Worm (Caenorhabditis elegans) whole organism, young adult: ENCODE measurements around the gene clec-214.

Experiments used
- B0019.2 ChIP-seq: fragments of 200-800 bp; sonication (Bioruptor generic); conservative IDR thresholded peaks from 2 replicates; pipeline ENCODE4 v1.3.6; 2022; ENCODE audit warnings: missing genetic modification reagents, missing genetic modification characterization, missing compliant biosample characterization
- C06A6.2 ChIP-seq: fragments of 200-800 bp; sonication (Bioruptor generic); conservative IDR thresholded peaks from 2 replicates; pipeline ENCODE4 v1.3.6; 2022; ENCODE audit warnings: missing genetic modification characterization, missing compliant biosample characterization
- C17E4.6 ChIP-seq: fragments of 200-800 bp; sonication (Bioruptor generic); IDR thresholded peaks from 2 replicates; pipeline ENCODE4 v1.3.6; 2022; ENCODE audit warnings: missing genetic modification reagents, missing genetic modification characterization, missing compliant biosample characterization
- F23B12.7 ChIP-seq: sonication (generic microtip); optimal IDR thresholded peaks from 2 replicates; lab custom pipeline; 2017; ENCODE audit warnings: missing genetic modification characterization, mild to moderate bottlenecking, missing compliant biosample characterization, antibody characterized with exemption, moderate library complexity; ENCODE audit not compliant: insufficient read depth
- F33H1.4 ChIP-seq: fragments of 200-800 bp; sonication (Bioruptor generic); IDR thresholded peaks from 2 replicates; pipeline ENCODE4 v1.3.6; 2022; ENCODE audit warnings: missing genetic modification reagents, missing genetic modification characterization, missing compliant biosample characterization
- F37B4.10 ChIP-seq: fragments of 200-800 bp; sonication (Bioruptor generic); IDR thresholded peaks from 2 replicates; pipeline ENCODE4 v1.3.6; 2022; ENCODE audit warnings: missing genetic modification characterization, missing compliant biosample characterization
- K12H6.12 ChIP-seq: fragments of 200-800 bp; sonication (Bioruptor generic); optimal IDR thresholded peaks from 2 replicates; lab custom pipeline; 2018; ENCODE audit warnings: mild to moderate bottlenecking, missing genetic modification characterization, missing compliant biosample characterization
- Y53F4B.3 ChIP-seq: fragments of 200-800 bp; sonication (Bioruptor generic); IDR thresholded peaks from 2 replicates; pipeline ENCODE4 v1.3.6; 2022; ENCODE audit warnings: missing genetic modification reagents, missing genetic modification characterization, missing compliant biosample characterization
- Y56A3A.18 ChIP-seq: fragments of 200-800 bp; sonication (Bioruptor generic); IDR thresholded peaks from 2 replicates; pipeline ENCODE4 v1.3.6; 2022; ENCODE audit warnings: missing genetic modification reagents, missing genetic modification characterization, missing compliant biosample characterization
- akir-1 ChIP-seq: fragments of 200-800 bp; sonication (Bioruptor generic); optimal IDR thresholded peaks from 2 replicates; lab custom pipeline; 2018; ENCODE audit warnings: mild to moderate bottlenecking, missing genetic modification characterization, moderate library complexity, missing compliant biosample characterization
- ama-1 ChIP-seq, 3 experiments: fragments of 150-350 bp in 1 of 3; sonication (generic microtip) in 2 of 3; optimal IDR thresholded peaks; 2 replicates each; lab custom pipeline; 2014 to 2018; ENCODE audit warnings: missing biosample characterization in 2 of 3, missing genetic modification characterization in 2 of 3, missing genetic modification reagents in 2 of 3
- aptf-2 ChIP-seq: fragments of 200-800 bp; sonication (Bioruptor generic); conservative IDR thresholded peaks from 2 replicates; pipeline ENCODE4 v1.3.6; 2022; ENCODE audit warnings: missing genetic modification reagents, missing genetic modification characterization, missing compliant biosample characterization
- aptf-3 ChIP-seq: fragments of 200-800 bp; sonication (Bioruptor generic); IDR thresholded peaks from 2 replicates; pipeline ENCODE4 v1.3.6; 2022; ENCODE audit warnings: missing genetic modification characterization, missing compliant biosample characterization
- attf-5 ChIP-seq: fragments of 200-800 bp; sonication (Bioruptor generic); optimal IDR thresholded peaks from 2 replicates; lab custom pipeline; 2018; ENCODE audit warnings: mild to moderate bottlenecking, missing genetic modification characterization, missing compliant biosample characterization
- attf-6 ChIP-seq: fragments of 200-800 bp; sonication (Bioruptor generic); IDR thresholded peaks from 2 replicates; pipeline ENCODE4 v1.3.6; 2022; ENCODE audit warnings: missing genetic modification reagents, missing genetic modification characterization, missing compliant biosample characterization
- cebp-2 ChIP-seq: fragments of 200-800 bp; sonication (Bioruptor generic); IDR thresholded peaks from 2 replicates; pipeline ENCODE4 v1.3.6; 2022; ENCODE audit warnings: missing genetic modification characterization, missing compliant biosample characterization
- dox-1 ChIP-seq: fragments of 200-800 bp; sonication (Bioruptor generic); IDR thresholded peaks from 2 replicates; pipeline ENCODE4 v1.3.6; 2022; ENCODE audit warnings: missing genetic modification reagents, missing genetic modification characterization, missing compliant biosample characterization
- egl-44 ChIP-seq: fragments of 200-800 bp; sonication (Bioruptor generic); IDR thresholded peaks from 2 replicates; pipeline ENCODE4 v1.3.6; 2022; ENCODE audit warnings: missing genetic modification reagents, missing genetic modification characterization, missing compliant biosample characterization
- egrh-3 ChIP-seq: fragments of 200-800 bp; sonication (Bioruptor generic); IDR thresholded peaks from 2 replicates; pipeline ENCODE4 v1.3.6; 2022; ENCODE audit warnings: missing genetic modification reagents, missing genetic modification characterization, missing compliant biosample characterization
- hmg-20 ChIP-seq: fragments of 200-800 bp; sonication (Bioruptor generic); IDR thresholded peaks from 2 replicates; pipeline ENCODE4 v1.3.6; 2022; ENCODE audit warnings: missing genetic modification reagents, missing genetic modification characterization, missing compliant biosample characterization
- lin-35 ChIP-seq, 3 experiments: fragments of 150-350 bp in 2 of 3; sonication (generic microtip) in 1 of 3; optimal IDR thresholded peaks; 2 replicates each; lab custom pipeline; 2014 to 2018; ENCODE audit warnings: missing biosample characterization in 3 of 3, missing genetic modification characterization in 3 of 3, missing genetic modification reagents in 3 of 3
- lin-40 ChIP-seq: sonication (generic microtip); optimal IDR thresholded peaks from 2 replicates; lab custom pipeline; 2016; ENCODE audit warnings: missing genetic modification characterization, mild to moderate bottlenecking, missing compliant biosample characterization, missing genotype, missing genetic modification reagents
- madf-6 ChIP-seq: fragments of 200-800 bp; sonication (Bioruptor generic); IDR thresholded peaks from 2 replicates; pipeline ENCODE4 v1.3.6; 2022; ENCODE audit warnings: missing genetic modification reagents, missing genetic modification characterization, missing compliant biosample characterization
- mel-28 ChIP-seq: sonication (generic microtip); optimal IDR thresholded peaks from 2 replicates; lab custom pipeline; 2016; ENCODE audit warnings: borderline replicate concordance, mild to moderate bottlenecking, missing genetic modification characterization, missing compliant biosample characterization
- nfya-1 ChIP-seq: sonication (generic microtip); optimal IDR thresholded peaks from 2 replicates; lab custom pipeline; 2017; ENCODE audit warnings: antibody characterized with exemption, missing compliant biosample characterization, missing genetic modification characterization, borderline replicate concordance; ENCODE audit not compliant: insufficient read depth
- nfyb-1 ChIP-seq: fragments of 200-800 bp; sonication (Bioruptor generic); IDR thresholded peaks from 2 replicates; pipeline ENCODE4 v1.3.6; 2022; ENCODE audit warnings: missing genetic modification reagents, missing genetic modification characterization, missing compliant biosample characterization
- nhr-120 ChIP-seq: fragments of 200-800 bp; sonication (Bioruptor generic); IDR thresholded peaks from 2 replicates; pipeline ENCODE4 v1.3.6; 2022; ENCODE audit warnings: missing genetic modification characterization, missing compliant biosample characterization
- nhr-80 ChIP-seq: sonication (generic microtip); optimal IDR thresholded peaks from 2 replicates; lab custom pipeline; 2016; ENCODE audit warnings: missing genetic modification characterization, missing compliant biosample characterization
- rcor-1 ChIP-seq: fragments of 200-800 bp; sonication (Bioruptor generic); IDR thresholded peaks from 2 replicates; pipeline ENCODE4 v1.3.6; 2022; ENCODE audit warnings: missing genetic modification reagents, missing genetic modification characterization, missing compliant biosample characterization
- rec-8 ChIP-seq, 2 experiments: sonication (generic microtip); optimal IDR thresholded peaks; 2 replicates each; lab custom pipeline; 2016; ENCODE audit warnings: mild to moderate bottlenecking in 2 of 2, missing genetic modification characterization in 2 of 2, missing genetic modification reagents in 2 of 2, missing genotype in 2 of 2, missing biosample characterization in 1 of 2, missing compliant biosample characterization in 1 of 2, moderate library complexity in 1 of 2
- sdz-38 ChIP-seq: sonication (generic microtip); optimal IDR thresholded peaks from 2 replicates; lab custom pipeline; 2016; ENCODE audit warnings: missing genotype, missing genetic modification characterization, missing compliant biosample characterization
- snpc-1.3 ChIP-seq: sonication (generic microtip); optimal IDR thresholded peaks from 2 replicates; lab custom pipeline; 2017; ENCODE audit warnings: missing genetic modification characterization, mild to moderate bottlenecking, missing compliant biosample characterization, antibody characterized with exemption, moderate library complexity, missing genotype, missing genetic modification reagents; ENCODE audit not compliant: insufficient read depth
- snpc-3.4 ChIP-seq: sonication (generic microtip); optimal IDR thresholded peaks from 2 replicates; lab custom pipeline; 2017; ENCODE audit warnings: missing genetic modification characterization, mild to moderate bottlenecking, missing compliant biosample characterization, antibody characterized with exemption, moderate library complexity, missing genotype, missing genetic modification reagents
- snpc-4 ChIP-seq, 5 experiments: fragments of 150-350 bp in 1 of 5; sonication (generic microtip) in 4 of 5; optimal IDR thresholded peaks; 2 replicates each; lab custom pipeline; 2014 to 2018; ENCODE audit warnings: missing genetic modification characterization in 5 of 5, missing biosample characterization in 3 of 5, antibody characterized with exemption in 2 of 5, mild to moderate bottlenecking in 2 of 5, missing compliant biosample characterization in 2 of 5, missing genotype in 2 of 5, moderate library complexity in 2 of 5, missing genetic modification reagents in 1 of 5
- tbp1 ChIP-seq: fragments of 200-800 bp; sonication (Bioruptor generic); optimal IDR thresholded peaks from 2 replicates; lab custom pipeline; 2018; ENCODE audit warnings: mild to moderate bottlenecking, missing genetic modification characterization, missing compliant biosample characterization
- zfh-2 ChIP-seq: fragments of 200-800 bp; sonication (Bioruptor generic); conservative IDR thresholded peaks from 2 replicates; pipeline ENCODE4 v1.3.6; 2022; ENCODE audit warnings: missing genetic modification reagents, missing genetic modification characterization, missing compliant biosample characterization
- ztf-26 ChIP-seq: sonication (generic microtip); optimal IDR thresholded peaks from 2 replicates; lab custom pipeline; 2017; ENCODE audit warnings: missing genetic modification characterization, missing compliant biosample characterization

The clec-214 gene

DNA sequence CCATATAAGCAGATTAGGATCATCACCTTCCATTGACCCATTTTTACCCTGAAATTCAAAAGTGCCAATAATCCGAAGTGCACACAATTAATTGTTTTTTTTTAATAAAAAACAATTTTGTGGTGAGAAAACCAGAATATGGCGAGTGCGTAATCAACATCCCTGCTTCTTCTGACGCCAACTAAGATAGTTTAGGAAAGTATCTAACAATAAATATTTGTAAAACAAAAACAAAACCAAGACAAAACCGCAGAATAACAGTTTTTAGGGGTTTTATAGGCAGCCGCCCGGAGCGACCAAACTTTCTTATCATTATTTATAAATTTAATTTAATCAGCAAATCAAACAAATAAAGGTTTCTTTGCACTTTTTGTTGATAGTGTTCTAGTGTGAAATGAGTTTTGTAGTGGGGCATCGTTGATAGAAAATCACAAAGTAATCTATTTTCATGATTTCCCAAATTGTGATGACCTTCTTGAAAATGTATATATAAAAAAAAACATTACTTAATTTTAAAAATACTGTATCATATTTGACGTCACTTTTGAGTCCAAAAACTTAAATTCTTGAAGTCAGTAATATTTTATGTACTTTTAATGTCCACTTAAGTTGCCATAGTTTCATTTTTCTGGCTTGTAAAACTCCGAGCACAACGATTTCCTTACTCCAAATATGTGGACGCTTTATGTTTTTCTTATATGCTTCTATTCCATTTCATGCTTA is at the start of gene clec-214, which contains the start of gene folt-3:
TSS of gene clec-214 (plus strand) at position 673 of the 723 bp plus-strand sequence.
TSS of gene folt-3 (minus strand) at position 51 of the 723 bp plus-strand sequence.
- TF ChIP-seq Y56A3A.18 (GFP tag; lab: Robert Waterston, UW) (no peak), nhr-80 (peak; percentile 25)

DNA sequence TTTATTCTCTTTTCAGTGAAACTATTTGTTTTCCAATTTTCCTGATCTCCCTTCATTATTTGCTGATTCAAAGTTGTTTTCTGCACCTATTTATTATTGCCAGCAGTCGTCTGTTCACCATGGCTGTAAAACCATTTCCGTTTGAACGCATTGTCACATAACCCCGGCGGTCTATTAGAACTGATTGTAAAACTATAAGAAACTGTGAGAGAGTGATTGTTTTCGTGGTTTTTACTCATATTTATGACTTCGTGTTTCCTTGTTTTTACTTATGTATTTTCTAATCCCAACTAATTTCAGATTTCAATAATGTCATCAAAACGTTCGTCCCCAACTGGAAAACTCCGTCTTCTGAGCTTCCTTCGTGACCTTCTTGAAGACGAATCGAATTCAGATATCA is 47.2 kb upstream of the clec-214 start, which contains the start of gene F19F10.1:
TSS of gene F19F10.1 (plus strand) at position 301 of the 400 bp plus-strand sequence.
- TF ChIP-seq madf-6 (no peak), C17E4.6 (GFP tag; lab: Robert Waterston, UW) (no peak), egrh-3 (no peak), ama-1 (optimal IDR thresholded peaks at IDR 0.05; lab: Kevin White, UChicago) (no peak), ama-1 (GFP tag; optimal IDR thresholded peaks at IDR 0.05; lab: Kevin White, UChicago) (no peak), F37B4.10 (GFP tag; lab: Robert Waterston, UW) (no peak)

DNA sequence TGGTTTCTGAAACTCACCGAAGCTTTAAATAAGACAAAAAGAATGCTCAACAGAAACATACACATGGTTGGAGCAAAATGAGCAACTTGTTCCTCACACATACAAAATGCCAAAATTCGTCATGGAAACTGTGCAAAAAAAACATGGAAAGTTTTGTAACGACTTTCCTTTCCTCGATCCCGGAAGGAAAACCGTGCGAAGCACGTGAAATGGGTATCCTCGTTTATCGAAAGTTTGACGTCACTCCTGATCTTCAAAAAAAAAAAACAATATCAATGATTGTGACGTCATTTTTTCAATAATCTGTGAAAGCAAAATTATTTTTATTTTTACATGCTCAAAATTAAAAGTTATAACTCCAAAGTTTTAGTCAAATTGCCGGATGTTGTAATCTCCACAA is 39.9 kb upstream of the clec-214 start, which contains the start of gene clec-212:
TSS of gene clec-212 (minus strand) at position 101 of the 400 bp plus-strand sequence.
- TF ChIP-seq mel-28 (tag; lab: Kevin White, UChicago) (no peak), snpc-1.3 (no peak), Y53F4B.3 (no peak), B0019.2 (GFP tag; lab: Robert Waterston, UW) (no peak), nfyb-1 (GFP tag; lab: Robert Waterston, UW) (no peak), attf-6 (no peak), nhr-80 (no peak), snpc-3.4 (no peak)

DNA sequence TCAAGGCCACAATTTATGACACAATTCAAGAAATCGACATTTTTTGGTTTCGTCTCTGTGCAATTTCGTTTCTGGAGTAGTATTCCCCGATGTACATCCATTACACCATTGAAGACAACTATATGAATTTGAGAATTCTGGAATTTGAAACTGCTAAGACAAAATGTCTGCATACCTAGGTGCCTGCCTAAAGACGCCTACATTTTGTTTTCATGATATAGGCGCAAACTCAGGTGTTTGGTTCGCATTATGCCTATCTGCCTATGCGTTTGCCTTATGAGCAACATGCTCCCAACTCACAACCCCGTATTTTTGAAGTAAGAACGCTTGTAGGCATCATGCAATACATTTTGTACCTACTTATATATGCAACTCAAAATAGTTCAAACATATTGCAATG is 39.2 kb upstream of the clec-214 start, which contains the start of gene F19F10.14:
TSS of gene F19F10.14 (minus strand) at position 101 of the 400 bp plus-strand sequence.
- no peak for TF ChIP-seq F23B12.7 (tag; lab: Kevin White, UChicago)
- no peak for TF ChIP-seq nhr-80
- no peak for TF ChIP-seq aptf-3
- TF ChIP-seq aptf-2 (GFP tag; lab: Robert Waterston, UW), result no peak
- TF ChIP-seq egrh-3, result no peak

DNA sequence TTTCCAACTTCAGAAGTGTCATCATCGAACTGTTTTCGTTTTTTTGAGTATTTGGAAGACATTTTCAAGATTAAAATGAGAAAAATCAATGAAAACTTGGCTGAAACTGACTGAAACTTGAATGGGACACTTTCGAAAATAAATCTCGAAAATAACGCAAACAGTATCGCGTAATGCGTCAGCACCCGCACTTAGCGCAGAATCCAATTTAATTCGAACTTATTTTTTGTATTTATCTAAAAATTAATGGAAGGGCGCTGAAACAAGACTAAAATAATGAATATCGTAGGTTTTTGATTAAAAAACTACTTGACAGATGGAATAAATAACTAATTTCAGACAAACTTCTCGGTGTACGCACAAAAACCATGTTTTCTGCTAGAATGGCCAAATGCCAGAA is 34.6 kb upstream of the clec-214 start, which contains the start of the genes snu-66 and ints-9:
TSS of gene snu-66 (minus strand) at position 108 of the 400 bp plus-strand sequence.
TSS of gene ints-9 (plus strand) at position 240 of the 400 bp plus-strand sequence.
- TF ChIP-seq lin-40 (tag; lab: Kevin White, UChicago) (peak; percentile 43), nhr-120 (GFP tag; lab: Robert Waterston, UW) (no peak), lin-35 (GFP tag; optimal IDR thresholded peaks at IDR 0.05; lab: Kevin White, UChicago) (peak in 1 of 3 experiments; percentile 75), hmg-20 (no peak), tbp1 (peak; percentile 15), K12H6.12 (tag; lab: Kevin White, UChicago) (no peak), madf-6 (peak; percentile 41; the same call in 1 of the 2 replicates), sdz-38 (tag; lab: Kevin White, UChicago) (no peak), attf-5 (GFP tag; lab: Kevin White, UChicago) (peak; percentile 65), cebp-2 (GFP tag; lab: Robert Waterston, UW) (no peak), F23B12.7 (tag; lab: Kevin White, UChicago) (no peak), F33H1.4 (GFP tag; lab: Robert Waterston, UW) (peak; percentile 40), C17E4.6 (GFP tag; lab: Robert Waterston, UW) (no peak), C06A6.2 (no peak), ama-1 (optimal IDR thresholded peaks at IDR 0.05; lab: Kevin White, UChicago) (no peak), ama-1 (GFP tag; optimal IDR thresholded peaks at IDR 0.05; lab: Kevin White, UChicago) (no peak), akir-1 (GFP tag; lab: Kevin White, UChicago) (no peak), ztf-26 (tag; lab: Kevin White, UChicago) (no peak), dox-1 (GFP tag; lab: Robert Waterston, UW) (0 out of 2 replicates have a peak, but pooled peaks have one; percentile 16), nfya-1 (tag; lab: Kevin White, UChicago) (no peak), snpc-4 (GFP tag; optimal IDR thresholded peaks at IDR 0.05; lab: Kevin White, UChicago) (no peak), snpc-4 (tag; optimal IDR thresholded peaks at IDR 0.05; lab: Kevin White, UChicago) (peak in 2 of 4 experiments; percentile 34 to 47), egl-44 (GFP tag; lab: Robert Waterston, UW) (no peak), rcor-1 (GFP tag; lab: Robert Waterston, UW) (no peak), zfh-2 (GFP tag; lab: Robert Waterston, UW) (no peak), nhr-80 (peak; percentile 1), rec-8 (tag; optimal IDR thresholded peaks at IDR 0.05; lab: Kevin White, UChicago) (no peak)
